Fruit fly (Drosophila melanogaster): ENCODE data around the gene Mulk.

dm6 chr2L:10310614-10311382, 40.9 kb downstream of the Mulk start, which contains the start of gene Cdk5alpha:
- TF ChIP-seq rn (GFP tag; IDR thresholded peaks at IDR 0.05) = no peak
- TF ChIP-seq fd96Ca (GFP tag; IDR thresholded peaks at IDR 0.05) = no peak
- TF ChIP-seq EcR (GFP tag; optimal IDR thresholded peaks at IDR 0.05) = no peak
- no peak for TF ChIP-seq CG17806 (tag; optimal IDR thresholded peaks at IDR 0.05)
- no peak for TF ChIP-seq CG4496 (GFP tag; IDR thresholded peaks at IDR 0.05)
- TF ChIP-seq CG10348 (GFP tag; IDR thresholded peaks at IDR 0.05) = no peak

All from whole organism, pupa.